Worm (Caenorhabditis elegans) whole organism, L1 larva: ENCODE data around the gene clec-8.

Source experiments
- C04F5.9 ChIP-seq: sonication (generic microtip); optimal IDR thresholded peaks from 2 replicates; lab custom pipeline; 2016; ENCODE audit warnings: missing genetic modification characterization, missing compliant biosample characterization
- Y116A8C.19 ChIP-seq: sonication (generic microtip); optimal IDR thresholded peaks from 2 replicates; lab custom pipeline; 2016; ENCODE audit warnings: missing compliant biosample characterization, missing genetic modification characterization, borderline replicate concordance
- aha-1 ChIP-seq: fragments of 150-350 bp; optimal IDR thresholded peaks from 2 replicates; lab custom pipeline; 2014; ENCODE audit warnings: missing biosample characterization, missing genetic modification characterization
- aly-2 ChIP-seq: fragments of 150-350 bp; optimal IDR thresholded peaks from 2 replicates; lab custom pipeline; 2014; ENCODE audit warnings: missing biosample characterization, missing genetic modification characterization
- blmp-1 ChIP-seq: fragments of 150-350 bp; optimal IDR thresholded peaks from 2 replicates; lab custom pipeline; 2014; ENCODE audit warnings: missing biosample characterization, missing genetic modification characterization
- ceh-63 ChIP-seq: fragments of 200-800 bp; sonication (Bioruptor generic); optimal IDR thresholded peaks from 2 replicates; lab custom pipeline; 2018; ENCODE audit warnings: mild to moderate bottlenecking, missing genetic modification characterization, missing compliant biosample characterization
- ceh-82 ChIP-seq, 3 experiments: fragments of 150-350 bp in 1 of 3; sonication (generic microtip) in 2 of 3; optimal IDR thresholded peaks; 2 replicates each; lab custom pipeline; 2014 to 2017; ENCODE audit warnings: missing biosample characterization in 3 of 3, missing genetic modification characterization in 3 of 3
- ceh-90 ChIP-seq: sonication (generic microtip); optimal IDR thresholded peaks from 2 replicates; lab custom pipeline; 2016; ENCODE audit warnings: missing genetic modification characterization, missing compliant biosample characterization
- ces-1 ChIP-seq: fragments of 150-350 bp; optimal IDR thresholded peaks from 2 replicates; lab custom pipeline; 2014; ENCODE audit warnings: missing biosample characterization, missing genetic modification reagents, missing genetic modification characterization
- dpl-1 ChIP-seq, 3 experiments: fragments of 150-350 bp in 2 of 3; sonication (generic microtip) in 1 of 3; optimal IDR thresholded peaks; 2 replicates each; lab custom pipeline; 2014 to 2017; ENCODE audit warnings: missing biosample characterization in 3 of 3, missing genetic modification characterization in 3 of 3, missing genetic modification reagents in 3 of 3
- dsc-1 ChIP-seq: sonication (generic microtip); optimal IDR thresholded peaks from 2 replicates; lab custom pipeline; 2016; ENCODE audit warnings: mild to moderate bottlenecking, missing genetic modification characterization, missing compliant biosample characterization
- efl-1 ChIP-seq, 4 experiments: fragments of 150-350 bp; optimal IDR thresholded peaks in 3 of 4; peaks in 1 of 4; 1 replicate in 1 of 4; 2 replicates in 3 of 4; lab custom pipeline; 2014; ENCODE audit warnings: missing biosample characterization in 2 of 4, missing genetic modification characterization in 2 of 4, missing genetic modification reagents in 2 of 4
- efl-3 ChIP-seq: fragments of 200-800 bp; sonication (Bioruptor generic); optimal IDR thresholded peaks from 2 replicates; lab custom pipeline; 2018; ENCODE audit warnings: mild to moderate bottlenecking, missing genetic modification characterization, missing compliant biosample characterization
- egl-27 ChIP-seq, 2 experiments: fragments of 150-350 bp in 1 of 2; sonication (generic microtip); optimal IDR thresholded peaks; 3 replicates each; lab custom pipeline; 2017 to 2018; ENCODE audit warnings: missing biosample characterization in 2 of 2, missing genetic modification characterization in 2 of 2, missing genetic modification reagents in 2 of 2
- lin-13 ChIP-seq: fragments of 150-350 bp; optimal IDR thresholded peaks from 2 replicates; lab custom pipeline; 2014; ENCODE audit warnings: missing biosample characterization, missing genetic modification reagents, missing genetic modification characterization
- lin-14 ChIP-seq: fragments of 200-800 bp; sonication (Bioruptor generic); optimal IDR thresholded peaks from 2 replicates; lab custom pipeline; 2018; ENCODE audit warnings: mild to moderate bottlenecking, missing genetic modification characterization, moderate library complexity, missing compliant biosample characterization
- lin-35 ChIP-seq, 2 experiments: fragments of 150-350 bp; optimal IDR thresholded peaks; 2 replicates each; lab custom pipeline; 2014; ENCODE audit warnings: missing biosample characterization in 2 of 2, missing genetic modification characterization in 2 of 2, missing genetic modification reagents in 2 of 2
- lsy-2 ChIP-seq, 2 experiments: fragments of 150-350 bp; optimal IDR thresholded peaks; 2 replicates each; lab custom pipeline; 2014; ENCODE audit warnings: missing biosample characterization in 2 of 2, missing genetic modification characterization in 2 of 2
- mab-9 ChIP-seq: fragments of 200-800 bp; sonication (Bioruptor generic); IDR thresholded peaks from 2 replicates; pipeline ENCODE4 v1.3.6; 2022; ENCODE audit warnings: missing genetic modification reagents, missing genetic modification characterization, missing compliant biosample characterization
- mdl-1 ChIP-seq, 2 experiments: fragments of 150-350 bp; optimal IDR thresholded peaks; 2 replicates each; lab custom pipeline; 2014 to 2017; ENCODE audit warnings: missing biosample characterization in 2 of 2, missing genetic modification characterization in 2 of 2, inconsistent platforms in 1 of 2
- mef-2 ChIP-seq: fragments of 150-350 bp; optimal IDR thresholded peaks from 2 replicates; lab custom pipeline; 2014; ENCODE audit warnings: missing biosample characterization, missing genetic modification characterization
- mep-1 ChIP-seq: fragments of 150-350 bp; optimal IDR thresholded peaks from 2 replicates; lab custom pipeline; 2014; ENCODE audit warnings: missing biosample characterization, missing genetic modification characterization
- nhr-12 ChIP-seq: sonication (generic microtip); optimal IDR thresholded peaks from 2 replicates; lab custom pipeline; 2017; ENCODE audit warnings: missing biosample characterization, missing genetic modification characterization
- nhr-76 ChIP-seq: sonication (generic microtip); optimal IDR thresholded peaks from 2 replicates; lab custom pipeline; 2017; ENCODE audit warnings: missing biosample characterization, missing genetic modification characterization
- nhr-77 ChIP-seq: fragments of 150-350 bp; optimal IDR thresholded peaks from 2 replicates; lab custom pipeline; 2014; ENCODE audit warnings: missing biosample characterization, missing genetic modification characterization
- nhr-85 ChIP-seq: sonication (generic microtip); peaks from one replicate; lab custom pipeline; 2016; ENCODE audit warnings: missing genetic modification characterization, inconsistent platforms, missing compliant biosample characterization
- nhr-90 ChIP-seq: sonication (generic microtip); optimal IDR thresholded peaks from 2 replicates; lab custom pipeline; 2016; ENCODE audit warnings: mild to moderate bottlenecking, missing genetic modification characterization, missing compliant biosample characterization; ENCODE audit not compliant: poor library complexity
- rnt-1 ChIP-seq: sonication (generic microtip); optimal IDR thresholded peaks from 2 replicates; lab custom pipeline; 2016; ENCODE audit warnings: mild to moderate bottlenecking, missing genetic modification characterization, moderate library complexity, missing compliant biosample characterization
- snu-23 ChIP-seq: sonication (generic microtip); optimal IDR thresholded peaks from 2 replicates; lab custom pipeline; 2016; ENCODE audit warnings: missing genetic modification characterization, missing compliant biosample characterization
- sptf-1 ChIP-seq: fragments of 150-350 bp; optimal IDR thresholded peaks from 2 replicates; lab custom pipeline; 2014; ENCODE audit warnings: missing biosample characterization, missing genetic modification characterization
- tlp-1 ChIP-seq: fragments of 150-350 bp; optimal IDR thresholded peaks from 2 replicates; lab custom pipeline; 2014; ENCODE audit warnings: missing biosample characterization, missing genetic modification characterization
- unc-130 ChIP-seq: fragments of 150-350 bp; optimal IDR thresholded peaks from 2 replicates; lab custom pipeline; 2017; ENCODE audit warnings: missing biosample characterization, missing genetic modification characterization, inconsistent platforms
- vab-15 ChIP-seq: sonication (generic microtip); optimal IDR thresholded peaks from 2 replicates; lab custom pipeline; 2017; ENCODE audit warnings: missing genotype, mild to moderate bottlenecking, missing genetic modification characterization, missing compliant biosample characterization
- xbp-1 ChIP-seq: sonication (generic microtip); optimal IDR thresholded peaks from 2 replicates; lab custom pipeline; 2016; ENCODE audit warnings: missing genetic modification characterization, missing compliant biosample characterization
- zag-1 ChIP-seq: fragments of 150-350 bp; optimal IDR thresholded peaks from 2 replicates; lab custom pipeline; 2014; ENCODE audit warnings: missing biosample characterization, missing genetic modification characterization
- zip-4 ChIP-seq: fragments of 200-800 bp; sonication (Bioruptor generic); optimal IDR thresholded peaks from 2 replicates; lab custom pipeline; 2018; ENCODE audit warnings: mild to moderate bottlenecking, missing genetic modification characterization, moderate library complexity, missing compliant biosample characterization

clec-8 gene

ce11 chrII:12573541-12573940 is 4.3 kb downstream of the clec-8 start, which contains the start of gene Y38E10A.2:
Gene Y38E10A.2 (minus strand): TSS chrII:12573641.
- TF ChIP-seq dsc-1 (tag; lab: Kevin White, UChicago) (no peak), efl-3 (GFP tag; lab: Kevin White, UChicago) (no peak), dpl-1 (GFP tag; optimal IDR thresholded peaks at IDR 0.05; lab: Kevin White, UChicago) (no peak), lsy-2 (tag; optimal IDR thresholded peaks at IDR 0.05; lab: Kevin White, UChicago) (no peak), mab-9 (GFP tag; lab: Robert Waterston, UW) (no peak), ceh-63 (GFP tag; lab: Kevin White, UChicago) (no peak), lin-35 (GFP tag; optimal IDR thresholded peaks at IDR 0.05; lab: Kevin White, UChicago) (no peak), mep-1 (no peak), vab-15 (tag; lab: Kevin White, UChicago) (no peak), ces-1 (no peak), sptf-1 (tag; lab: Kevin White, UChicago) (no peak), zip-4 (GFP tag; lab: Kevin White, UChicago) (no peak), tlp-1 (tag; lab: Kevin White, UChicago) (no peak), ceh-82 (tag; optimal IDR thresholded peaks at IDR 0.05; lab: Kevin White, UChicago) (no peak), efl-1 (optimal IDR thresholded peaks at IDR 0.05; lab: Kevin White, UChicago) (no peak), efl-1 (GFP tag; optimal IDR thresholded peaks at IDR 0.05 in 1 of 2; lab: Kevin White, UChicago) (no peak), unc-130 (tag; lab: Kevin White, UChicago) (no peak)

- TF ChIP-seq nhr-12 (tag; lab: Kevin White, UChicago), result no peak
- TF ChIP-seq nhr-85 (tag; lab: Kevin White, UChicago), result no peak
- TF ChIP-seq snu-23 (GFP tag; lab: Kevin White, UChicago), result no peak
- TF ChIP-seq aha-1 (tag; lab: Kevin White, UChicago), result no peak
- no peak for TF ChIP-seq xbp-1 (tag; lab: Kevin White, UChicago)
- no peak for TF ChIP-seq unc-130 (tag; lab: Kevin White, UChicago)
- TF ChIP-seq lsy-2 (tag; optimal IDR thresholded peaks at IDR 0.05; lab: Kevin White, UChicago), result no peak
- TF ChIP-seq, all 84 proteins: peak for 0
Observed at ce11 chrII:12572760-12573159, 5.1 kb downstream of the clec-8 start, which contains the start of gene Y38E10A.35. Gene Y38E10A.35 (minus strand): TSS chrII:12572860.

- TF ChIP-seq rnt-1 (tag; lab: Kevin White, UChicago) (no peak), mdl-1 (tag; optimal IDR thresholded peaks at IDR 0.05; lab: Kevin White, UChicago) (no peak), blmp-1 (tag; lab: Kevin White, UChicago) (no peak), ceh-82 (tag; optimal IDR thresholded peaks at IDR 0.05; lab: Kevin White, UChicago) (no peak), C04F5.9 (tag; lab: Kevin White, UChicago) (no peak), nhr-76 (tag; lab: Kevin White, UChicago) (no peak), nhr-77 (tag; lab: Kevin White, UChicago) (no peak), aly-2 (tag; lab: Kevin White, UChicago) (no peak), ceh-90 (tag; lab: Kevin White, UChicago) (no peak), egl-27 (tag; optimal IDR thresholded peaks at IDR 0.05; lab: Kevin White, UChicago) (no peak)
Observed at ce11 chrII:12570523-12570922, 7.3 kb downstream of the clec-8 start, which contains the start of gene Y38E10A.1. Gene Y38E10A.1 (minus strand): TSS chrII:12570623.

ce11 chrII:12565851-12566250 is 12.0 kb downstream of the clec-8 start, which contains the start of gene F49C5.7:
Gene F49C5.7 (plus strand): TSS chrII:12566151.
- TF ChIP-seq lin-14 (GFP tag; lab: Kevin White, UChicago), result no peak
- TF ChIP-seq nhr-90, result no peak
- no peak for TF ChIP-seq aly-2 (tag; lab: Kevin White, UChicago)
- TF ChIP-seq lin-13 (GFP tag; lab: Kevin White, UChicago), result no peak
- TF ChIP-seq zag-1 (tag; lab: Kevin White, UChicago), result no peak
- no peak for TF ChIP-seq egl-27 (tag; optimal IDR thresholded peaks at IDR 0.05; lab: Kevin White, UChicago)
- TF ChIP-seq mef-2 (tag; lab: Kevin White, UChicago), result no peak
- no peak for TF ChIP-seq Y116A8C.19 (tag; lab: Kevin White, UChicago)
